Fruit fly (Drosophila melanogaster) S2 (cell line): ENCODE measurements around the gene PQBP1.

ENCODE experiments used
- CG8478 ChIP-seq: fragments of >200 bp; optimal IDR thresholded peaks from 2 replicates; lab custom pipeline; 2018
- CTCF ChIP-seq, 2 experiments: fragments of >200 bp; optimal IDR thresholded peaks; 2 replicates each; lab custom pipeline; 2018

Gene PQBP1

dm6 chr3R:25064907-25065841 is at the start of gene PQBP1, which contains the start of gene veli:
PQBP1 (plus strand) TSS chr3R:25065791.
veli (minus strand) TSS chr3R:25065591.
- TF ChIP-seq CG8478 (no peak), CTCF (optimal IDR thresholded peaks at IDR 0.05; lab: Kevin White, UChicago) (no peak)

DNA sequence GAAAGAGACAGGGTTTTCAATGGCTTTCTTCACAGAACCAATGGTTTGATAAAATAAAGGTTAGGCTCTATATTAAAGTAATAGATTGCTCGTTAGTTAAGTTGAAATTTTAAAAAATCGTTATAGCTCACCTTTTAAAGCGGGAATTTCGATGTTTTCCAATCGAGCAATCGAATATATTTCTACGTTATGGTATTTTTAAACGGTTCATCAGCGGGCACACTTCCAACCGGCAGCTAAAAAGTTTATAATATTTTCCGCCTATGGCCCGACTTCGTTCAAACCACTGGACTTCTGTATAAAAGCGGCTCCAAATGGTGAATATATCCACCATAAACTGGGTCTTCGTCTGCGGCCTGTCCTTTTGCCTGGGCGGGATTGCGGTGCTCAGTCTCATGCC is 42.5 kb upstream of the PQBP1 start, which contains the start of gene beta4GalT7:
TSS of gene beta4GalT7 (plus strand) at position 201 of the 400 bp plus-strand sequence.
- TF ChIP-seq CG8478 (no peak), CTCF (optimal IDR thresholded peaks at IDR 0.05; lab: Kevin White, UChicago) (no peak)

DNA sequence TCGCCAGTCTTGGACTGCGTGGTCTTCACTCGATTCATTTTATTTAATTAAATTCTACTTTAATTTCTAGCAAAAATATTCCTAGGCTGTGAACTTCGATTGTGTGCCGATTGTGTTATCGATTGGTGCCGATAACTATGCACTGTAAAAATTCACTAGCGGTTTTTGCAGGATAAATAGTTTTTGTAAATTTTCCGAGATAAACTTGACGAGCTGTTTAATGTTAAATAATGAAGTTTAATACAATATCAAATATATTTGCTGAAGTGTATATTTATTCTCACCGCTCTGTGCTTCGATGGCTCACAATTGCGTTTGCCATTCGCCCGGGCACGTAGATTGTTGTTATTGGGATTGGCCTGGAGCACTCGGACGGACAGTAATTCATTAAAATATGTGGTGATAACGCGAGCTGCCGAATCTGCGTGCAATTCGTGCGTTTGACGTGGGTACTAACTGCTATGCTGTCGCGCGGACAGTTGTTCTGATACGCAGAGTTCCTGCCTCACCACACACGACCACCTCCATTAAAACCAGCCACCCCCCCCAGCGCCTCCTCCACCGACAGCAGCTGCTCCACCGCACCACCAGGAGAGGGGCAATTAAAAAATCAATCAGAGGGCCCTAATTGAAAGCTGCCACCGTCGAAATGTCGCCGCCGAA is 40.6 kb upstream of the PQBP1 start, which contains the start of the genes EMC6 and Hr96:
TSS of gene EMC6 (minus strand) at position 123 of the 663 bp plus-strand sequence.
TSS of gene Hr96 (plus strand) at position 341 of the 663 bp plus-strand sequence.
- TF ChIP-seq CG8478, result no peak
- TF ChIP-seq CTCF (optimal IDR thresholded peaks at IDR 0.05; lab: Kevin White, UChicago), result no peak

dm6 chr3R:25027281-25028219 is 38.0 kb upstream of the PQBP1 start:
- no peak for TF ChIP-seq CG8478
- no peak for TF ChIP-seq CTCF (optimal IDR thresholded peaks at IDR 0.05; lab: Kevin White, UChicago)

- TF ChIP-seq CTCF (optimal IDR thresholded peaks at IDR 0.05; lab: Kevin White, UChicago), result no peak
- no peak for TF ChIP-seq CG8478
Measured at dm6 chr3R:25032686-25033085, 32.9 kb upstream of the PQBP1 start.

- no peak for TF ChIP-seq CG8478
- TF ChIP-seq CTCF (optimal IDR thresholded peaks at IDR 0.05; lab: Kevin White, UChicago), result peak in 1 of 2 experiments; percentile 18
Measured at dm6 chr3R:25033142-25033586, 32.4 kb upstream of the PQBP1 start, which contains the start of gene Smg6. Smg6 (minus strand) TSS chr3R:25033465.

- TF ChIP-seq CG8478 (no peak), CTCF (optimal IDR thresholded peaks at IDR 0.05; lab: Kevin White, UChicago) (no peak)
Measured at dm6 chr3R:25036644-25037043, 28.9 kb upstream of the PQBP1 start, which contains the start of gene CG31115. CG31115 (plus strand) TSS chr3R:25036944.

- TF ChIP-seq CG8478, result no peak
- no peak for TF ChIP-seq CTCF (optimal IDR thresholded peaks at IDR 0.05; lab: Kevin White, UChicago)
Measured at dm6 chr3R:25039028-25039476, 26.5 kb upstream of the PQBP1 start, which contains the start of the genes Ythdf and bai. Ythdf (minus strand) TSS chr3R:25039249. bai (plus strand) TSS chr3R:25039374.

dm6 chr3R:25044816-25045551 is 20.6 kb upstream of the PQBP1 start, which contains the start of gene 5PtaseI:
5PtaseI (minus strand) TSS chr3R:25045151.
- TF ChIP-seq CTCF (optimal IDR thresholded peaks at IDR 0.05; lab: Kevin White, UChicago), result no peak
- no peak for TF ChIP-seq CG8478

- no peak for TF ChIP-seq CG8478
- TF ChIP-seq CTCF (optimal IDR thresholded peaks at IDR 0.05; lab: Kevin White, UChicago), result no peak
Measured at dm6 chr3R:25046023-25046422, 19.6 kb upstream of the PQBP1 start, which contains the start of gene CG11786. CG11786 (plus strand) TSS chr3R:25046323.

- TF ChIP-seq CTCF (optimal IDR thresholded peaks at IDR 0.05; lab: Kevin White, UChicago), result no peak
- no peak for TF ChIP-seq CG8478
Measured at dm6 chr3R:25047504-25047903, 18.1 kb upstream of the PQBP1 start, which contains the start of gene CG11790. CG11790 (plus strand) TSS chr3R:25047706.

- no peak for TF ChIP-seq CTCF (optimal IDR thresholded peaks at IDR 0.05; lab: Kevin White, UChicago)
- no peak for TF ChIP-seq CG8478
Measured at dm6 chr3R:25049383-25049741, 16.2 kb upstream of the PQBP1 start, which contains the start of gene CG11791. CG11791 (plus strand) TSS chr3R:25049616.
